Worm (Caenorhabditis elegans) whole organism, L3 larva: Measurements from ENCODE around the gene ric-7.
A peak's percentile ranks its signal among the peaks of the same experiment; 100 is the strongest.

ENCODE experiments used
- R02D3.7 ChIP-seq: fragments of 150-350 bp; optimal IDR thresholded peaks from 2 replicates; lab custom pipeline; 2014; ENCODE audit warnings: missing biosample characterization, missing genetic modification characterization
- ZK546.5 ChIP-seq: sonication (generic microtip); optimal IDR thresholded peaks from 2 replicates; lab custom pipeline; 2017; ENCODE audit warnings: missing biosample characterization, missing genetic modification characterization
- aly-2 ChIP-seq: fragments of 150-350 bp; optimal IDR thresholded peaks from 2 replicates; lab custom pipeline; 2014; ENCODE audit warnings: missing biosample characterization, missing genetic modification characterization
- ama-1 ChIP-seq: fragments of 150-350 bp; optimal IDR thresholded peaks from 2 replicates; lab custom pipeline; 2018
- ceh-16 ChIP-seq: sonication (generic microtip); optimal IDR thresholded peaks from 2 replicates; lab custom pipeline; 2017; ENCODE audit warnings: missing biosample characterization, missing genetic modification characterization
- ceh-28 ChIP-seq: fragments of 150-350 bp; optimal IDR thresholded peaks from 2 replicates; lab custom pipeline; 2014; ENCODE audit warnings: missing biosample characterization, missing genetic modification reagents, missing genetic modification characterization
- ceh-82 ChIP-seq: fragments of 150-350 bp; optimal IDR thresholded peaks from 2 replicates; lab custom pipeline; 2014; ENCODE audit warnings: missing biosample characterization, missing genetic modification characterization
- ceh-9 ChIP-seq: sonication (generic microtip); optimal IDR thresholded peaks from 2 replicates; lab custom pipeline; 2018; ENCODE audit warnings: missing biosample characterization, missing genetic modification characterization
- daf-12 ChIP-seq: fragments of 150-350 bp; optimal IDR thresholded peaks from 2 replicates; lab custom pipeline; 2014; ENCODE audit warnings: missing biosample characterization, missing genetic modification reagents, missing genetic modification characterization
- egl-27 ChIP-seq: sonication (generic microtip); optimal IDR thresholded peaks from 4 replicates; lab custom pipeline; 2017; ENCODE audit warnings: missing biosample characterization, missing genetic modification reagents, missing genetic modification characterization
- egl-5 ChIP-seq: fragments of 150-350 bp; optimal IDR thresholded peaks from 2 replicates; lab custom pipeline; 2017; ENCODE audit warnings: missing biosample characterization, missing genetic modification reagents, missing genetic modification characterization, inconsistent platforms
- elt-1 ChIP-seq: fragments of 150-350 bp; optimal IDR thresholded peaks from 2 replicates; lab custom pipeline; 2014; ENCODE audit warnings: missing biosample characterization, missing genetic modification characterization
- elt-2 ChIP-seq: sonication (generic microtip); optimal IDR thresholded peaks from 2 replicates; lab custom pipeline; 2016; ENCODE audit warnings: missing genetic modification reagents, mild to moderate bottlenecking, missing genetic modification characterization, missing compliant biosample characterization
- elt-3 ChIP-seq, 3 experiments: fragments of 150-350 bp in 1 of 3; sonication (generic microtip) in 2 of 3; optimal IDR thresholded peaks; 2 replicates in 2 of 3; 4 replicates in 1 of 3; lab custom pipeline; 2014 to 2017; ENCODE audit warnings: missing biosample characterization in 3 of 3, missing genetic modification characterization in 3 of 3
- eor-1 ChIP-seq, 2 experiments: fragments of 150-350 bp; optimal IDR thresholded peaks; 2 replicates each; lab custom pipeline; 2014 to 2018; ENCODE audit warnings: missing biosample characterization in 2 of 2, missing genetic modification characterization in 2 of 2
- fkh-10 ChIP-seq: sonication (generic microtip); optimal IDR thresholded peaks from 2 replicates; lab custom pipeline; 2017; ENCODE audit warnings: missing biosample characterization, missing genetic modification reagents, missing genetic modification characterization
- fkh-2 ChIP-seq: fragments of 150-350 bp; optimal IDR thresholded peaks from 2 replicates; lab custom pipeline; 2014; ENCODE audit warnings: missing biosample characterization, missing genetic modification reagents, missing genetic modification characterization
- fos-1 ChIP-seq: fragments of 150-350 bp; optimal IDR thresholded peaks from 2 replicates; lab custom pipeline; 2014; ENCODE audit warnings: missing biosample characterization, missing genetic modification characterization
- hmg-11 ChIP-seq: sonication (generic microtip); optimal IDR thresholded peaks from 2 replicates; lab custom pipeline; 2016; ENCODE audit warnings: missing genetic modification characterization, missing compliant biosample characterization
- jun-1 ChIP-seq: fragments of 150-350 bp; optimal IDR thresholded peaks from 2 replicates; lab custom pipeline; 2014; ENCODE audit warnings: missing biosample characterization, missing genetic modification reagents, missing genetic modification characterization
- lin-15B ChIP-seq: fragments of 150-350 bp; optimal IDR thresholded peaks from 2 replicates; lab custom pipeline; 2014; ENCODE audit warnings: missing biosample characterization, missing genetic modification characterization
- lin-39 ChIP-seq: fragments of 150-350 bp; optimal IDR thresholded peaks from 2 replicates; lab custom pipeline; 2018; ENCODE audit warnings: missing biosample characterization, missing genetic modification reagents, missing genetic modification characterization
- lsy-12 ChIP-seq: sonication (generic microtip); optimal IDR thresholded peaks from 2 replicates; lab custom pipeline; 2016; ENCODE audit warnings: mild to moderate bottlenecking, missing genetic modification characterization, missing compliant biosample characterization
- mdl-1 ChIP-seq: fragments of 150-350 bp; optimal IDR thresholded peaks from 2 replicates; lab custom pipeline; 2014; ENCODE audit warnings: missing biosample characterization, missing genetic modification characterization
- mml-1 ChIP-seq: fragments of 150-350 bp; sonication (generic microtip); optimal IDR thresholded peaks from 3 replicates; lab custom pipeline; 2014; ENCODE audit warnings: missing biosample characterization, missing genetic modification characterization
- nfya-1 ChIP-seq: sonication (generic microtip); optimal IDR thresholded peaks from 2 replicates; lab custom pipeline; 2017; ENCODE audit warnings: missing genetic modification characterization, mild to moderate bottlenecking, missing compliant biosample characterization, antibody characterized with exemption, moderate library complexity; ENCODE audit not compliant: insufficient read depth
- nhr-11 ChIP-seq: fragments of 150-350 bp; optimal IDR thresholded peaks from 2 replicates; lab custom pipeline; 2014; ENCODE audit warnings: missing biosample characterization, missing genetic modification characterization
- nhr-12 ChIP-seq: fragments of 150-350 bp; optimal IDR thresholded peaks from 2 replicates; lab custom pipeline; 2014; ENCODE audit warnings: missing biosample characterization, missing genetic modification characterization
- nhr-23 ChIP-seq: fragments of 150-350 bp; optimal IDR thresholded peaks from 2 replicates; lab custom pipeline; 2014; ENCODE audit warnings: missing biosample characterization, missing genetic modification reagents, missing genetic modification characterization
- nhr-237 ChIP-seq: fragments of 150-350 bp; optimal IDR thresholded peaks from 2 replicates; lab custom pipeline; 2014; ENCODE audit warnings: missing biosample characterization, missing genetic modification characterization
- nhr-25 ChIP-seq: sonication (generic microtip); optimal IDR thresholded peaks from 2 replicates; lab custom pipeline; 2017; ENCODE audit warnings: missing biosample characterization, missing genetic modification characterization
- nhr-28 ChIP-seq: fragments of 150-350 bp; optimal IDR thresholded peaks from 2 replicates; lab custom pipeline; 2014; ENCODE audit warnings: missing biosample characterization, missing genetic modification characterization
- nhr-43 ChIP-seq: sonication (generic microtip); optimal IDR thresholded peaks from 2 replicates; lab custom pipeline; 2016; ENCODE audit warnings: mild to moderate bottlenecking, missing genetic modification characterization, missing compliant biosample characterization; ENCODE audit not compliant: poor library complexity, severe bottlenecking
- nhr-67 ChIP-seq: fragments of 150-350 bp; optimal IDR thresholded peaks from 2 replicates; lab custom pipeline; 2014; ENCODE audit warnings: missing biosample characterization, missing genetic modification characterization
- nhr-76 ChIP-seq: fragments of 150-350 bp; sonication (generic microtip); optimal IDR thresholded peaks from 5 replicates; lab custom pipeline; 2014; ENCODE audit warnings: missing biosample characterization, missing genetic modification characterization
- nhr-77 ChIP-seq: fragments of 150-350 bp; optimal IDR thresholded peaks from 2 replicates; lab custom pipeline; 2014; ENCODE audit warnings: missing biosample characterization, missing genetic modification characterization
- pha-4 ChIP-seq: fragments of 150-350 bp; optimal IDR thresholded peaks from 2 replicates; lab custom pipeline; 2014; ENCODE audit warnings: missing biosample characterization, missing genetic modification reagents, missing genetic modification characterization
- pqm-1 ChIP-seq: fragments of 150-350 bp; optimal IDR thresholded peaks from 2 replicates; lab custom pipeline; 2017; ENCODE audit warnings: missing biosample characterization, missing genetic modification characterization, inconsistent platforms
- sea-2 ChIP-seq: fragments of 150-350 bp; sonication (generic microtip); optimal IDR thresholded peaks from 4 replicates; lab custom pipeline; 2014; ENCODE audit warnings: missing biosample characterization, missing genetic modification reagents, missing genetic modification characterization
- skn-1 ChIP-seq: fragments of 150-350 bp; optimal IDR thresholded peaks from 2 replicates; lab custom pipeline; 2014; ENCODE audit warnings: missing biosample characterization, missing genetic modification characterization
- snpc-4 ChIP-seq: fragments of 150-350 bp; optimal IDR thresholded peaks from 2 replicates; lab custom pipeline; 2014; ENCODE audit warnings: missing biosample characterization, missing genetic modification characterization
- tbx-2 ChIP-seq: sonication (generic microtip); optimal IDR thresholded peaks from 2 replicates; lab custom pipeline; 2016; ENCODE audit warnings: mild to moderate bottlenecking, missing genetic modification characterization, missing compliant biosample characterization
- unc-39 ChIP-seq: sonication (generic microtip); optimal IDR thresholded peaks from 4 replicates; lab custom pipeline; 2017; ENCODE audit warnings: missing biosample characterization, missing genetic modification characterization
- unc-62 ChIP-seq: fragments of 150-350 bp; sonication (generic microtip); optimal IDR thresholded peaks from 4 replicates; lab custom pipeline; 2014; ENCODE audit warnings: missing biosample characterization, missing genetic modification reagents, missing genetic modification characterization
- zag-1 ChIP-seq: fragments of 150-350 bp; optimal IDR thresholded peaks from 2 replicates; lab custom pipeline; 2014; ENCODE audit warnings: missing biosample characterization, missing genetic modification characterization
- ztf-11 ChIP-seq: fragments of 150-350 bp; optimal IDR thresholded peaks from 2 replicates; lab custom pipeline; 2014; ENCODE audit warnings: missing biosample characterization, missing genetic modification characterization
- ztf-4 ChIP-seq: fragments of 150-350 bp; optimal IDR thresholded peaks from 2 replicates; lab custom pipeline; 2014; ENCODE audit warnings: missing biosample characterization, missing genetic modification characterization

ric-7 gene

ce11 chrV:14012002-14012554, 6.4 kb upstream of the ric-7 start, which contains the start of the genes ddx-17 and aip-1:
Gene ddx-17 (minus strand): TSS chrV:14012052.
Gene aip-1 (plus strand): TSS chrV:14012333.
- TF ChIP-seq nfya-1 (tag; lab: Kevin White, UChicago) (peak; percentile 78), eor-1 (tag; optimal IDR thresholded peaks at IDR 0.05; lab: Kevin White, UChicago) (no peak), sea-2 (GFP tag; lab: Kevin White, UChicago) (no peak), R02D3.7 (peak; percentile 28), zag-1 (tag; lab: Kevin White, UChicago) (no peak), pqm-1 (tag; lab: Kevin White, UChicago) (peak; percentile 20), hmg-11 (peak; percentile 73), nhr-43 (tag; lab: Kevin White, UChicago) (peak; percentile 33), skn-1 (tag; lab: Kevin White, UChicago) (peak; percentile 62), nhr-25 (tag; lab: Kevin White, UChicago) (peak; percentile 57), egl-27 (no peak), nhr-23 (tag; lab: Kevin White, UChicago) (peak; percentile 77), fkh-2 (tag; lab: Kevin White, UChicago) (no peak), egl-5 (tag; lab: Kevin White, UChicago) (peak; percentile 42), mdl-1 (tag; lab: Kevin White, UChicago) (no peak), unc-39 (tag; lab: Kevin White, UChicago) (no peak), aly-2 (tag; lab: Kevin White, UChicago) (no peak), nhr-28 (tag; lab: Kevin White, UChicago) (no peak), nhr-76 (no peak), elt-3 (tag; optimal IDR thresholded peaks at IDR 0.05; lab: Kevin White, UChicago) (no peak), fkh-10 (GFP tag; lab: Kevin White, UChicago) (peak; percentile 21), unc-62 (GFP tag; lab: Kevin White, UChicago) (no peak), ceh-9 (no peak), pha-4 (tag; lab: Kevin White, UChicago) (peak; percentile 79), ceh-16 (no peak), elt-2 (tag; lab: Kevin White, UChicago) (peak; percentile 55), ceh-28 (peak; percentile 70), daf-12 (tag; lab: Kevin White, UChicago) (no peak), ceh-82 (tag; lab: Kevin White, UChicago) (no peak), nhr-77 (tag; lab: Kevin White, UChicago) (no peak), ama-1 (peak; percentile 58), tbx-2 (tag; lab: Kevin White, UChicago) (no peak), fos-1 (tag; lab: Kevin White, UChicago) (no peak), lin-15B (tag; lab: Kevin White, UChicago) (peak; percentile 80), lin-39 (tag; lab: Kevin White, UChicago) (peak; percentile 93), mml-1 (tag; lab: Kevin White, UChicago) (no peak), ZK546.5 (tag; lab: Kevin White, UChicago) (no peak), elt-1 (tag; lab: Kevin White, UChicago) (no peak), nhr-237 (tag; lab: Kevin White, UChicago) (no peak), snpc-4 (tag; lab: Kevin White, UChicago) (peak; percentile 80), ztf-4 (tag; lab: Kevin White, UChicago) (no peak), nhr-11 (peak; percentile 13), nhr-67 (tag; lab: Kevin White, UChicago) (no peak), jun-1 (tag; lab: Kevin White, UChicago) (peak; percentile 28), ztf-11 (no peak), nhr-12 (tag; lab: Kevin White, UChicago) (no peak), lsy-12 (peak; percentile 32)
